Worm (Caenorhabditis elegans): ENCODE results near the gene T07A5.1.
"Not testable (repeated sequence)": the region's sequence is repeated elsewhere in the genome, so short reads cannot be mapped to it uniquely, and the experiment has no call there.

DNA sequence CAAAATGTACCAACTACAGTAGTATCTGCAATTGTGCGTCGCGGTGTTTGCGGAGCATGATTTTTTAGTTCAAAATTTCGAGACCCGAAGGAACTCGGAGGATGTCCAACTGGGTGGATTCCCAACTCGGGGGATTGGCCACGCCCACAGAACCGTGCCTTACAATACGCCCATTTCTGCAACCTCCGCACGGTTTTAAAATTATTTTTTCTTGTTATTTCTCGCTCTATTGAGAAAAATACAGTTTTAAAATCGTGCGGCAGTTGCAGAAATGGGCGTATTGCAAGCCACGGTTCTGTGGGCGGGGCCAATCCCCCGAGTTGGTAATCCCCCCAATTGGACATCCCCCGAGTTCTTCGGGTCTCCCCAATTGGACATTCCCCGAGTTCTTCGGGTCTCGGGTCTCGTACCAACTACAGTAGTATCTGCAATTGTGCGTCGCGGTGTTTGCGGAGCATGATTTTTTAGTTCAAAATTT is 14.3 kb upstream of the T07A5.1 start:
- TF ChIP-seq pqm-1 (tag; optimal IDR thresholded peaks at IDR 0.05); nhr-111 (GFP tag; optimal IDR thresholded peaks at IDR 0.05); lsy-2 (tag; optimal IDR thresholded peaks at IDR 0.05); ama-1 (optimal IDR thresholded peaks at IDR 0.05); nhr-77 (tag; optimal IDR thresholded peaks at IDR 0.05); spr-1 (tag; optimal IDR thresholded peaks at IDR 0.05); ceh-82 (tag; optimal IDR thresholded peaks at IDR 0.05); mdl-1 (tag; optimal IDR thresholded peaks at IDR 0.05); skn-1 (tag; optimal IDR thresholded peaks at IDR 0.05); daf-12 (tag; optimal IDR thresholded peaks at IDR 0.05): not testable (repeated sequence)
- TF ChIP-seq Y48G9A.11 (GFP tag; IDR thresholded peaks at IDR 0.05): 0 out of 2 replicates have a peak, but pooled peaks have one; percentile 59
